Fruit fly (Drosophila melanogaster): Measurements from ENCODE around the gene Svip.
A peak's percentile ranks its signal among the peaks of the same experiment; 100 is the strongest.

Svip gene

dm6 chr3L:9397156-9397555 lies 38.4 kb downstream of the Svip start (continued):
- TF ChIP-seq CG14050 (GFP tag; IDR thresholded peaks at IDR 0.05) = no peak
- no peak for TF ChIP-seq ssp (GFP tag; IDR thresholded peaks at IDR 0.05)
- no peak for TF ChIP-seq Doc3 (GFP tag; IDR thresholded peaks at IDR 0.05; ENCODE audit: partially characterized antibody)
- TF ChIP-seq prd (optimal IDR thresholded peaks at IDR 0.05) = no peak
- TF ChIP-seq prd (GFP tag; IDR thresholded peaks at IDR 0.05) = no peak
- no peak for TF ChIP-seq cad (GFP tag; optimal IDR thresholded peaks at IDR 0.05)
- peak; percentile 66 for TF ChIP-seq CG4854 (GFP tag; optimal IDR thresholded peaks at IDR 0.05)
- TF ChIP-seq CG4820 (GFP tag; optimal IDR thresholded peaks at IDR 0.05) = peak; percentile 12
- peak; percentile 51 for TF ChIP-seq CG14710 (tag; optimal IDR thresholded peaks at IDR 0.05)
- no peak for TF ChIP-seq zf30C (GFP tag; optimal IDR thresholded peaks at IDR 0.05)
- peak; percentile 47; the same call in 1 of the 3 replicates for TF ChIP-seq CG2199 (GFP tag; IDR thresholded peaks at IDR 0.05)
- TF ChIP-seq rib (GFP tag; IDR thresholded peaks at IDR 0.05) = peak; percentile 33; the same call in 1 of the 2 replicates
- peak; percentile 60 for TF ChIP-seq nom (GFP tag; optimal IDR thresholded peaks at IDR 0.05)
- TF ChIP-seq az2 (GFP tag; optimal IDR thresholded peaks at IDR 0.05) = no peak
- no peak for TF ChIP-seq vvl (GFP tag; IDR thresholded peaks at IDR 0.05)
- TF ChIP-seq CG18599 (GFP tag; optimal IDR thresholded peaks at IDR 0.05) = peak; percentile 96
- no peak for TF ChIP-seq CG13287 (GFP tag; IDR thresholded peaks at IDR 0.05; ENCODE audit: partially characterized antibody)
- TF ChIP-seq CG8359 (GFP tag; optimal IDR thresholded peaks at IDR 0.05; ENCODE audit: borderline replicate concordance) = peak; percentile 56
- peak; percentile 35; the same call in 1 of the 2 replicates for TF ChIP-seq CG31441 (GFP tag; IDR thresholded peaks at IDR 0.05)
- TF ChIP-seq slbo (GFP tag; IDR thresholded peaks at IDR 0.05) = no peak; the same call in 1 of the 2 replicates
- TF ChIP-seq Tbp (GFP tag; optimal IDR thresholded peaks at IDR 0.05) = no peak
- no peak for TF ChIP-seq br (optimal IDR thresholded peaks at IDR 0.05)
- TF ChIP-seq abd-A (tag; optimal IDR thresholded peaks at IDR 0.05) = no peak
- TF ChIP-seq cwo (GFP tag; optimal IDR thresholded peaks at IDR 0.05) = peak; percentile 84
- no peak for TF ChIP-seq Optix (GFP tag; IDR thresholded peaks at IDR 0.05)
- TF ChIP-seq ase (GFP tag; IDR thresholded peaks at IDR 0.05) = no peak
- peak; percentile 36 for TF ChIP-seq tup (GFP tag; optimal IDR thresholded peaks at IDR 0.05)
- TF ChIP-seq Hr51 (GFP tag; optimal IDR thresholded peaks at IDR 0.05) = peak in 1 of 2 experiments; percentile 30
- TF ChIP-seq ems (GFP tag; optimal IDR thresholded peaks at IDR 0.05) = peak; percentile 38
- peak; percentile 35; the same call in 1 of the 2 replicates for TF ChIP-seq seq (GFP tag; IDR thresholded peaks at IDR 0.05)
- peak; percentile 44 for TF ChIP-seq CG3407 (GFP tag; optimal IDR thresholded peaks at IDR 0.05)
- TF ChIP-seq E2f2 (GFP tag; IDR thresholded peaks at IDR 0.05) = 0 out of 2 replicates have a peak, but pooled peaks have one; percentile 5
- peak; percentile 69 for TF ChIP-seq Rfx (GFP tag; IDR thresholded peaks at IDR 0.05)
- peak; percentile 94 for TF ChIP-seq CG7987 (GFP tag; optimal IDR thresholded peaks at IDR 0.05)
- peak; percentile 75 for TF ChIP-seq CG34376 (GFP tag; optimal IDR thresholded peaks at IDR 0.05)
- peak; percentile 24; the same call in 1 of the 2 replicates for TF ChIP-seq Ada2b (GFP tag; IDR thresholded peaks at IDR 0.05)
- peak; percentile 36 for TF ChIP-seq CTCF (GFP tag; optimal IDR thresholded peaks at IDR 0.05)
- TF ChIP-seq HHEX (GFP tag; optimal IDR thresholded peaks at IDR 0.05) = peak; percentile 89
- TF ChIP-seq HLH3B (GFP tag; IDR thresholded peaks at IDR 0.05) = peak; percentile 51; the same call in 1 of the 2 replicates
- no peak for TF ChIP-seq CG4730 (GFP tag; IDR thresholded peaks at IDR 0.05)
- TF ChIP-seq sqz (GFP tag; optimal IDR thresholded peaks at IDR 0.05) = peak; percentile 66
- TF ChIP-seq Camta (GFP tag; optimal IDR thresholded peaks at IDR 0.05) = peak; percentile 68
- TF ChIP-seq HLHmδ (GFP tag; optimal IDR thresholded peaks at IDR 0.05) = peak; percentile 71
- TF ChIP-seq Antp (GFP tag; optimal IDR thresholded peaks at IDR 0.05) = peak; percentile 28
- peak; percentile 94 for TF ChIP-seq CG12071 (GFP tag; optimal IDR thresholded peaks at IDR 0.05)
- TF ChIP-seq chn (GFP tag; optimal IDR thresholded peaks at IDR 0.05) = no peak
- TF ChIP-seq CG34422 (GFP tag; IDR thresholded peaks at IDR 0.05) = no peak
- TF ChIP-seq HLH54F (GFP tag; optimal IDR thresholded peaks at IDR 0.05) = peak; percentile 10
- no peak for TF ChIP-seq CG42726 (GFP tag; IDR thresholded peaks at IDR 0.05; ENCODE audit: partially characterized antibody)
- TF ChIP-seq peb (GFP tag; IDR thresholded peaks at IDR 0.05) = no peak
- TF ChIP-seq CG9609 (GFP tag; optimal IDR thresholded peaks at IDR 0.05) = no peak
- TF ChIP-seq CG17328 (GFP tag; IDR thresholded peaks at IDR 0.05) = peak; percentile 16; the same call in 1 of the 2 replicates
